Worm (Caenorhabditis elegans): Measurements from ENCODE around the gene T04F3.1.

ce11 chrV:11798320-11798719 is 58.5 kb downstream of the T04F3.1 start:
- no peak for TF ChIP-seq blmp-1 (tag; optimal IDR thresholded peaks at IDR 0.05)
- TF ChIP-seq hlh-4 (tag; optimal IDR thresholded peaks at IDR 0.05), result no peak
- no peak for TF ChIP-seq unc-86 (tag; optimal IDR thresholded peaks at IDR 0.05)
- no peak for TF ChIP-seq mef-2 (tag; optimal IDR thresholded peaks at IDR 0.05)
- TF ChIP-seq lin-15B (tag; optimal IDR thresholded peaks at IDR 0.05), result no peak
- no peak for TF ChIP-seq lsy-2 (tag; optimal IDR thresholded peaks at IDR 0.05)
- TF ChIP-seq fos-1 (tag; optimal IDR thresholded peaks at IDR 0.05), result no peak
- no peak for TF ChIP-seq elt-2 (tag; optimal IDR thresholded peaks at IDR 0.05)
- TF ChIP-seq alr-1 (tag; optimal IDR thresholded peaks at IDR 0.05; ENCODE audit: borderline replicate concordance), result no peak
